Worm (Caenorhabditis elegans) whole organism, young adult: ENCODE results near the gene scly-1.

ENCODE experiments used
- F57C9.4 ChIP-seq: sonication (generic microtip); optimal IDR thresholded peaks from 2 replicates; lab custom pipeline; 2017; ENCODE audit warnings: mild to moderate bottlenecking, missing genetic modification characterization, missing compliant biosample characterization
- Y53F4B.3 ChIP-seq: fragments of 200-800 bp; sonication (Bioruptor generic); IDR thresholded peaks from 2 replicates; pipeline ENCODE4 v1.3.6; 2022; ENCODE audit warnings: missing genetic modification reagents, missing genetic modification characterization, missing compliant biosample characterization
- Y56A3A.18 ChIP-seq: fragments of 200-800 bp; sonication (Bioruptor generic); IDR thresholded peaks from 2 replicates; pipeline ENCODE4 v1.3.6; 2022; ENCODE audit warnings: missing genetic modification reagents, missing genetic modification characterization, missing compliant biosample characterization
- Y95B8A.8 ChIP-seq: fragments of 200-800 bp; sonication (Bioruptor generic); IDR thresholded peaks from 2 replicates; pipeline ENCODE4 v1.3.6; 2022; ENCODE audit warnings: missing genetic modification reagents, missing genetic modification characterization, missing compliant biosample characterization
- ZK185.1 ChIP-seq: sonication (generic microtip); optimal IDR thresholded peaks from 2 replicates; lab custom pipeline; 2016; ENCODE audit warnings: mild to moderate bottlenecking, missing genetic modification characterization, missing compliant biosample characterization; ENCODE audit not compliant: poor library complexity, severe bottlenecking
- ama-1 ChIP-seq, 3 experiments: fragments of 150-350 bp in 1 of 3; sonication (generic microtip) in 2 of 3; optimal IDR thresholded peaks; 2 replicates each; lab custom pipeline; 2014 to 2018; ENCODE audit warnings: missing biosample characterization in 2 of 3, missing genetic modification characterization in 2 of 3, missing genetic modification reagents in 2 of 3
- bed-1 ChIP-seq: fragments of 200-800 bp; sonication (Bioruptor generic); IDR thresholded peaks from 2 replicates; pipeline ENCODE4 v1.3.6; 2022; ENCODE audit warnings: missing genetic modification reagents, missing genetic modification characterization, missing compliant biosample characterization
- bed-2 ChIP-seq: fragments of 200-800 bp; sonication (Bioruptor generic); IDR thresholded peaks from 2 replicates; pipeline ENCODE4 v1.3.6; 2022; ENCODE audit warnings: missing genetic modification reagents, missing genetic modification characterization, missing compliant biosample characterization
- cebp-1 ChIP-seq, 2 experiments: fragments of 200-800 bp in 1 of 2; sonication (Bioruptor generic) in 1 of 2; sonication (generic microtip) in 1 of 2; IDR thresholded peaks in 1 of 2; optimal IDR thresholded peaks in 1 of 2; 2 replicates each; pipeline versions ENCODE4 v1.3.6 to Lab custom; 2017 to 2022; ENCODE audit warnings: missing compliant biosample characterization in 2 of 2, missing genetic modification characterization in 2 of 2, mild to moderate bottlenecking in 1 of 2, missing genetic modification reagents in 1 of 2, moderate library complexity in 1 of 2
- die-1 ChIP-seq: sonication (generic microtip); optimal IDR thresholded peaks from 2 replicates; lab custom pipeline; 2016; ENCODE audit warnings: missing genotype, mild to moderate bottlenecking, missing genetic modification characterization, missing compliant biosample characterization
- dpff-1 ChIP-seq: sonication (generic microtip); optimal IDR thresholded peaks from 2 replicates; lab custom pipeline; 2017; ENCODE audit warnings: mild to moderate bottlenecking, missing genetic modification characterization, missing compliant biosample characterization
- egl-18 ChIP-seq: fragments of 200-800 bp; sonication (Bioruptor generic); IDR thresholded peaks from 2 replicates; pipeline ENCODE4 v1.3.6; 2022; ENCODE audit warnings: missing genetic modification reagents, missing genetic modification characterization, missing compliant biosample characterization
- ekl-4 ChIP-seq: fragments of 200-800 bp; sonication (Bioruptor generic); IDR thresholded peaks from 2 replicates; pipeline ENCODE4 v1.3.6; 2022; ENCODE audit warnings: missing genetic modification reagents, missing genetic modification characterization, missing compliant biosample characterization
- him-1 ChIP-seq: sonication (generic microtip); optimal IDR thresholded peaks from 2 replicates; lab custom pipeline; 2016; ENCODE audit warnings: missing genotype, missing genetic modification reagents, missing genetic modification characterization, missing compliant biosample characterization
- nfya-1 ChIP-seq: sonication (generic microtip); optimal IDR thresholded peaks from 2 replicates; lab custom pipeline; 2017; ENCODE audit warnings: antibody characterized with exemption, missing compliant biosample characterization, missing genetic modification characterization, borderline replicate concordance; ENCODE audit not compliant: insufficient read depth
- nhr-80 ChIP-seq: sonication (generic microtip); optimal IDR thresholded peaks from 2 replicates; lab custom pipeline; 2016; ENCODE audit warnings: missing genetic modification characterization, missing compliant biosample characterization
- pbrm-1 ChIP-seq: fragments of 200-800 bp; sonication (Bioruptor generic); IDR thresholded peaks from 2 replicates; pipeline ENCODE4 v1.3.6; 2022; ENCODE audit warnings: missing genetic modification reagents, missing genetic modification characterization, missing compliant biosample characterization
- pha-4 ChIP-seq: fragments of 150-350 bp; sonication (generic microtip); optimal IDR thresholded peaks from 2 replicates; lab custom pipeline; 2014; ENCODE audit warnings: missing biosample characterization, missing genetic modification reagents, missing genetic modification characterization
- rcor-1 ChIP-seq: fragments of 200-800 bp; sonication (Bioruptor generic); IDR thresholded peaks from 2 replicates; pipeline ENCODE4 v1.3.6; 2022; ENCODE audit warnings: missing genetic modification reagents, missing genetic modification characterization, missing compliant biosample characterization
- rec-8 ChIP-seq, 2 experiments: sonication (generic microtip); optimal IDR thresholded peaks; 2 replicates each; lab custom pipeline; 2016; ENCODE audit warnings: mild to moderate bottlenecking in 2 of 2, missing genetic modification characterization in 2 of 2, missing genetic modification reagents in 2 of 2, missing genotype in 2 of 2, missing biosample characterization in 1 of 2, missing compliant biosample characterization in 1 of 2, moderate library complexity in 1 of 2
- snpc-1.3 ChIP-seq: sonication (generic microtip); optimal IDR thresholded peaks from 2 replicates; lab custom pipeline; 2017; ENCODE audit warnings: missing genetic modification characterization, mild to moderate bottlenecking, missing compliant biosample characterization, antibody characterized with exemption, moderate library complexity, missing genotype, missing genetic modification reagents; ENCODE audit not compliant: insufficient read depth
- somi-1 ChIP-seq: fragments of 200-800 bp; sonication (Bioruptor generic); optimal IDR thresholded peaks from 2 replicates; lab custom pipeline; 2018; ENCODE audit warnings: mild to moderate bottlenecking, missing genetic modification characterization, missing compliant biosample characterization
- tlf-1 ChIP-seq: fragments of 200-800 bp; sonication (Bioruptor generic); optimal IDR thresholded peaks from 2 replicates; lab custom pipeline; 2018; ENCODE audit warnings: mild to moderate bottlenecking, missing genetic modification characterization, missing compliant biosample characterization
- unc-130 ChIP-seq: sonication (generic microtip); optimal IDR thresholded peaks from 2 replicates; lab custom pipeline; 2016; ENCODE audit warnings: missing genetic modification reagents, missing genetic modification characterization, missing compliant biosample characterization
- ztf-26 ChIP-seq: sonication (generic microtip); optimal IDR thresholded peaks from 2 replicates; lab custom pipeline; 2017; ENCODE audit warnings: missing genetic modification characterization, missing compliant biosample characterization

The scly-1 gene

DNA sequence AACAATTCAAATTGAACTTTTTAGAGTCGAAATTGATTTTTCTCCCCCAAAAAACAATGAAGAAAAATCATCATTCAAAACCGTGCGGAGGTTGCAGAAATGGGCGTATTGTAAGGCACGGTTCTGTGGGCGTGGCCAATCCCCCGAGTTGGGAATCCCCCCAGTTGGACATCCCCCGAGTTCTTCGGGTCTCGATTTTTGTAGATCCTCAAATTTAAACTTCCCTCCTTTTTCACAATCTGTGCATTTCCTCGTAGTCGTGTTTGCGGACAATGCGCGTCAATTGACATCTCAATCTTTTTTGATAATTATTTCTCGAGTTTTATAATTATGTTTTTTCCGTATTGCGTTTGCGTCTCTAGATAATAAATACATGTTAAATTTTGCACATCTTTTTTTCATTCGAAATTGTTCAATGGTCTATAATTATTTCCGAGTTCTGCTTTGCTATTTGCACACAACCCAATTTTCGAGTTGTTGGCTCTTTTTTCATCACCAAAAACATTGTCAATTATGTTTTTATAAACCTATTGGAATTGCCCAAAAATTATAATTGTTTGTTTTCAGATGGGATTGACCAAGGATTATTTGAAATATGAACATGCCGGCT lies 11.0 kb downstream of the scly-1 start, which contains the start of gene F13H8.2 (continued):
- TF ChIP-seq ZK185.1 (tag; lab: Kevin White, UChicago) (no peak), ekl-4 (GFP tag; lab: Robert Waterston, UW) (peak; percentile 86), nhr-80 (tag; lab: Kevin White, UChicago) (peak; percentile 10)
- TF ChIP-seq, all 124 proteins: peak for 58

DNA sequence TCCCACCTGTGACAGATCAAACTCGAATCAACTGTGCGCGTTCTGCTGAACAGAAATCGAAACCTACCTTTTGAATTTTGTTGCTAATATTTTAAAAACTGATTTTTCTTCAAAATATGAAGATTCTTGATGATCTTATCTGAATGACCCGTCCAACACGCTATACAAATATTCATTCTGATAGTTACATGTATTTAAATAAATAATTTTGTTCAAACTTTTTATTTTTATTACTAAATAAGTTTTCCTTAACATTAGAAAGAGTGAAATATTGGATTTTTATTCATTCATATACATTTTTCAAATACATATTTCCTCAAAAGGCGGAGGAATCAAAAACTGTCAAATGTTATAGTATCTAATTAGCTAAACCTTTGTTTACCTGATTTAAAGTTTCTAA lies 12.9 kb downstream of the scly-1 start, which contains the start of gene F13H8.8:
Gene F13H8.8, minus strand, starts transcription at position 101 of the 400 bp plus-strand sequence.
- no peak for TF ChIP-seq Y95B8A.8
- TF ChIP-seq, all 124 proteins: peak for 0

DNA sequence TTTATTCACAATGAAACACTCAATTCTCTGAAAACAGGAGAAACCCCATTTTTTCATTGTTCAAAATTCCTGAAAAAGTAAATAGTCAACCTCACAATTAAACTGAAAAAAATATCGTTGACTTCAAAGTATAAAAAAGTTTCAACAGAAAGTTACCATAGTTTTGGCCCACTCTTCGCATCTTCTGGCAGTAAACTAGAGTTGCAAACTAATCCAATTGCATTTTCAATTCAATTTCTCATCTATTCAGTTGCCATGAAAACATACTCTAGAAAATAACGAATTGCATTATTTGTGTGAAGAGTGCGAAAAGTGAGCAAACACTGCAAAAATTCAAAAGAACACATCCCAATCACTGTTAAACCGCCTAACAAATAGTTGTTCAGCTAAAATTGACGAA lies 17.2 kb downstream of the scly-1 start, which contains the start of gene F13H8.3:
Gene F13H8.3, plus strand, starts transcription at position 301 of the 400 bp plus-strand sequence.
- TF ChIP-seq die-1 (tag; lab: Kevin White, UChicago) (no peak), egl-18 (no peak), him-1 (tag; lab: Kevin White, UChicago) (no peak), ztf-26 (no peak), rec-8 (tag; optimal IDR thresholded peaks at IDR 0.05; lab: Kevin White, UChicago) (no peak), nfya-1 (tag; lab: Kevin White, UChicago) (no peak), cebp-1 (GFP tag; IDR thresholded peaks at IDR 0.05; lab: Robert Waterston, UW) (no peak), cebp-1 (tag; optimal IDR thresholded peaks at IDR 0.05; lab: Kevin White, UChicago) (no peak), somi-1 (GFP tag; lab: Kevin White, UChicago) (no peak), bed-1 (no peak), rcor-1 (GFP tag; lab: Robert Waterston, UW) (no peak), ama-1 (optimal IDR thresholded peaks at IDR 0.05; lab: Kevin White, UChicago) (no peak), ama-1 (GFP tag; optimal IDR thresholded peaks at IDR 0.05; lab: Kevin White, UChicago) (no peak), pbrm-1 (GFP tag; lab: Robert Waterston, UW) (no peak), unc-130 (GFP tag; lab: Kevin White, UChicago) (no peak)
- TF ChIP-seq, all 124 proteins: peak for 0

DNA sequence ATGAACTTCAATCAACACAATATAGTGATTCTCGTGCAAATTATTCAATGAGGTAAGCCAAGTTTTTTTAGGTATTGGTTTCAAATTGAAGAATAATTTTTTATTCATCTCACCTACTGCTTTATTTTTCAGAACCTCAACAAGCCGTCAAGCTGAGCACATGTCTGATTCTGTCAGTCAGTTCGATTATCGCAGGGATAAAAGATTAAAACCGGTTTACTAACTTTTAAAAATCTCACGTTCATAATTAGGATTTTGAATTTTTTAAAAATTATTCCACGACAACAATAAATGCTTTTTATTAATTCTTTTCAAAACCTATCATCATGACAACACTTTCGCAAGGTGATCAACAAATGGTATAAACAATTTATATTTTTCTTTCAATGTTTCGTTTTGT lies 18.7 kb downstream of the scly-1 start, which contains the start of gene F13H8.12:
Gene F13H8.12, plus strand, starts transcription at position 301 of the 400 bp plus-strand sequence.
- TF ChIP-seq dpff-1 (no peak), Y53F4B.3 (GFP tag; lab: Robert Waterston, UW) (no peak)

DNA sequence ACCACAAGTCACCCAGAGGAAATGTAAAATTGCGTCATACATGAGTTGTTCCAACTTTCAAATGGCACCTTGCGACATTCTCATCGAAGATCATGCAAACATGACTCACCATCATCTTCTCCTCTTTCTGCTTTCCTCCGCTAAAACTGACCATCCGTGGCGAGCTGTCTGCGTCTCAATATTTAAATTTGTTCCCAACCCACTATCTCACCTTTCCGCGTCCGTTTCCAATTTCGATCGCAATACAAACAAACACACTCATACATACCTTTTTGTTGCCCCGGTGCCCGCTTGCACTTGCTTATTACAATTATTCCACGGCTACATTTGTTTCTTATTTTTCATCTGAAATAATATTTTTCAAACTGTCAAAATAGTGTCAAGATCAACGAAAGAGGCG lies 20.2 kb downstream of the scly-1 start, which contains the start of gene nmgp-1:
Gene nmgp-1, plus strand, starts transcription at position 174 of the 400 bp plus-strand sequence.
- TF ChIP-seq snpc-1.3 (tag; lab: Kevin White, UChicago) (no peak), nhr-80 (tag; lab: Kevin White, UChicago) (peak; percentile 17), pha-4 (tag; lab: Kevin White, UChicago) (no peak)

DNA sequence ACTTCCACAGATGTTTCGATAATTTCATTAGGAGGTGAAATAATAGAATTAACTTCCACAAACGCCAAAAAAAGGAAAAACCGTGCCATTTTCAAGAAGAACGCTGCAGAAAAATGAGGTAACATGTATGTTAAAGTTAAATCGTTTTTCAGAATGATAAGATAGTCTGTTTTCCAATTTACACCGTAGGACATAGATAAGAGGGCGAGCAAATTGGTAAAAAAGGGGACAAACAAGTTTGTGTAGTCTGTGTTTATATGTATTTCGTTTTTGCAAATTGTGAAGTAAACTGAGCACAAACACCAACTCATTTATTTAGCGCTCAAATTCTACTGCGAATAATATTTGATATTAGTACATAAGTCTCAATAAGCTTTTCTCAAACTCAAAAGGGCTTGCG lies 21.0 kb downstream of the scly-1 start, which contains the start of gene F13H8.11:
Gene F13H8.11, minus strand, starts transcription at position 155 of the 400 bp plus-strand sequence.
- TF ChIP-seq nhr-80 (tag; lab: Kevin White, UChicago) = peak; percentile 58
- no peak for TF ChIP-seq bed-2 (GFP tag; lab: Robert Waterston, UW)

DNA sequence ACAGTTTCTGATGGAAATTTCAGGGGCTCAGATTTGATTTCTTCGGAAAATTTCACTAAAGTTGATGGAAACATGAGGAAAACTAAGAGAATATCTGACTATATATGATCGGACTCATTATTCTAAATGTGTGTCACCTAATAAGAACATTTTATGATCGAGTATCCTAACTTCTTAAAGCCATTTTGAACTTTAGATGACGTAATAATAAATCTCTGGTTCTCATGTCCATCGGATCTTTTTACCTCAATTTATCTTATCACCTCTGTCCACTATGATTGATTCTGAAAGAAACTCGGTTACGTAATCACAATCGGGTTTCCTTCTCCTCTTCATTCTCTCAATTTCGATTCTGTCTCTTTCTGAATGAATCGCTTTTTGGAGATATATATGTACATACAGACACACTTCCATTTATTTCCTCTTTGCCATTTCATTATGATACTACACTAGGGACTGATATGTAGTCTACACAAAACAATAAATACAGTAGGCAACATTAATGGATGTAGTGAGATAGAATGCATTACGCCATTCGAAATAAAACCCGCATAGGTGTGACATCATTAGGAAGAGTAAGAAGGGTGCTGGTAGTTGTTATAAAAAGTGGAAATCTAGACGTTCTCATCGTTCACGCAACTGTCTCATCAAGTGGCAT lies 23.6 kb downstream of the scly-1 start:
- TF ChIP-seq Y56A3A.18 (GFP tag; lab: Robert Waterston, UW) = no peak
- TF ChIP-seq him-1 (tag; lab: Kevin White, UChicago) = no peak
- TF ChIP-seq Y53F4B.3 (GFP tag; lab: Robert Waterston, UW) = no peak
- no peak for TF ChIP-seq tlf-1
- TF ChIP-seq F57C9.4 (tag; lab: Kevin White, UChicago) = no peak
- TF ChIP-seq nfya-1 (tag; lab: Kevin White, UChicago) = no peak
- TF ChIP-seq ama-1 (optimal IDR thresholded peaks at IDR 0.05; lab: Kevin White, UChicago) = no peak
- TF ChIP-seq ama-1 (GFP tag; optimal IDR thresholded peaks at IDR 0.05; lab: Kevin White, UChicago) = no peak
- TF ChIP-seq, all 124 proteins: peak for 0
